Worm (Caenorhabditis elegans): ENCODE results near the gene seip-1.
A peak's percentile ranks its signal among the peaks of the same experiment; 100 is the strongest.

Gene seip-1

DNA sequence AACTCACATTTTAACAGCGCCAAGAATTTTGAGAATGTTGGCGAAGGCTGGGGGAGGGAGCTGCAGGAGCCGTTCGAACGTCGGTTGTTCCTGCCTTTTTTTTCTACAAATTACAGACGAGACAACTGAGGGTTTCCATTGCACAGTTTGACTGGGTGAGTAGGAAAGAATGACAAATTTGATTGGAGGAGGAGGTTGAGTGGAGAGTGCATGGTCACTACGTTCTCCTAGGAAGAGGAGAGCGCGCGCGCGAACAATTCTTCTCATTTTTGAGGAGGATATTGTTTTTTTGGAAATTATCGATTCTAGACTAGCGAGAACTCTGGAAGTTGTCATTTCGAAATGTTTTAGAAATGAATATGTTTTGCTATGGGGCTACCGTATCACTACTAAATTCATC lies 18.3 kb downstream of the seip-1 start, which contains the start of gene dhs-17:
Gene dhs-17, minus strand, starts transcription at position 101 of the 400 bp plus-strand sequence.
- TF ChIP-seq tbx-7 (tag; optimal IDR thresholded peaks at IDR 0.05) (no peak), ets-4 (tag; optimal IDR thresholded peaks at IDR 0.05) (no peak), sdc-2 (tag; optimal IDR thresholded peaks at IDR 0.05) (no peak), pax-1 (tag; optimal IDR thresholded peaks at IDR 0.05) (no peak), ceh-45 (GFP tag; IDR thresholded peaks at IDR 0.05) (no peak), gmeb-2 (tag; optimal IDR thresholded peaks at IDR 0.05) (no peak), ceh-2 (tag; optimal IDR thresholded peaks at IDR 0.05) (no peak), pat-9 (tag; optimal IDR thresholded peaks at IDR 0.05) (no peak), ttx-3 (tag; optimal IDR thresholded peaks at IDR 0.05) (no peak), mec-3 (tag; optimal IDR thresholded peaks at IDR 0.05; ENCODE audit: borderline replicate concordance) (no peak), che-1 (tag; optimal IDR thresholded peaks at IDR 0.05) (no peak), ahr-1 (tag; optimal IDR thresholded peaks at IDR 0.05) (no peak), fkh-6 (tag; optimal IDR thresholded peaks at IDR 0.05) (no peak), ceh-30 (tag; optimal IDR thresholded peaks at IDR 0.05) (no peak), odd-2 (tag; optimal IDR thresholded peaks at IDR 0.05) (no peak), hlh-6 (tag; optimal IDR thresholded peaks at IDR 0.05) (no peak), hlh-15 (tag; optimal IDR thresholded peaks at IDR 0.05) (no peak), unc-55 (GFP tag; optimal IDR thresholded peaks at IDR 0.05) (no peak), ceh-31 (tag; optimal IDR thresholded peaks at IDR 0.05) (no peak)

DNA sequence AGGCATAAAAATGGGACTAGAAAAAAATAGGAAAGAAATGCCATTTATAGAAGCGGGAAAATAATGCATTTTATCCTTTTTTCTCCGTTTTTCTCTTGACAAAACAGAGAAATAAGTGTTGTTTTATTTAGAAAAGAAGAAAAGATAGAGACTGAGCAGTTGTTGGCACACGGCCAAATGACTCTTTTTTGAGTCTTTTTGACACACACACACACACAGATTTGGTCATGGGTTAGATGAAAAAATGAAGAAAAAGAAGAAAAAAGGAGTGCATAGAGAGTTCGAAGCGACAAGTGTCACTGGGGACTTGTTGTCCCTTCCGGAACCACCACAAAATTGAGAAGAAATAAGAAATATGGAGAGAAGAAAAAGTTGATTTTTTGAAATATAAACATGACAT lies 19.5 kb downstream of the seip-1 start:
- no peak for TF ChIP-seq ceh-18 (tag; optimal IDR thresholded peaks at IDR 0.05)
- TF ChIP-seq unc-42 (tag; optimal IDR thresholded peaks at IDR 0.05), result peak; percentile 29

DNA sequence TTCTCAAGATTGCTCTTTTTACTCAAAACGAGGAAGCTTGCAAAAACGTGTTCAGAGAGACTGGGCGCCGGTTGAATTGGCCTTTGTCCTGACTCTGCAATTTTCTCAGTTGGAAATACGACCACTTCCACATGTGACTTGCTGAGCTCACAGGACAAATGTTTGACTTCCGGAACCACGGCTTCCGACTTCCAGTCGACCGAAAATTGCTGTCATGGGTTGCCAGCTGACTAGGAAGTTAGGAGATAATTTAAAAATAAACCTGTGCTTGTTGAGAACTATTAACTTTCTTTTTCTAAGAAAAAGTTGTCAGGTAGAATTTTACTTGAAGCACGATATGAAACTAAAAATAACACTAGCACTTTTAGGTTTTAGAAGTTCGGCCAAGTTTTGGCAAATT lies 21.5 kb downstream of the seip-1 start:
- TF ChIP-seq mec-3 (tag; optimal IDR thresholded peaks at IDR 0.05; ENCODE audit: borderline replicate concordance) (no peak), fax-1 (tag; optimal IDR thresholded peaks at IDR 0.05) (no peak), sdc-2 (tag; optimal IDR thresholded peaks at IDR 0.05) (no peak), zip-5 (tag; optimal IDR thresholded peaks at IDR 0.05) (no peak), K02D7.2 (tag; optimal IDR thresholded peaks at IDR 0.05) (no peak), nfya-1 (tag; optimal IDR thresholded peaks at IDR 0.05) (no peak), ceh-6 (GFP tag; optimal IDR thresholded peaks at IDR 0.05) (no peak), pag-3 (tag; optimal IDR thresholded peaks at IDR 0.05; ENCODE audit: borderline replicate concordance) (no peak), ceh-22 (tag; optimal IDR thresholded peaks at IDR 0.05) (no peak), ahr-1 (tag; optimal IDR thresholded peaks at IDR 0.05) (no peak)

DNA sequence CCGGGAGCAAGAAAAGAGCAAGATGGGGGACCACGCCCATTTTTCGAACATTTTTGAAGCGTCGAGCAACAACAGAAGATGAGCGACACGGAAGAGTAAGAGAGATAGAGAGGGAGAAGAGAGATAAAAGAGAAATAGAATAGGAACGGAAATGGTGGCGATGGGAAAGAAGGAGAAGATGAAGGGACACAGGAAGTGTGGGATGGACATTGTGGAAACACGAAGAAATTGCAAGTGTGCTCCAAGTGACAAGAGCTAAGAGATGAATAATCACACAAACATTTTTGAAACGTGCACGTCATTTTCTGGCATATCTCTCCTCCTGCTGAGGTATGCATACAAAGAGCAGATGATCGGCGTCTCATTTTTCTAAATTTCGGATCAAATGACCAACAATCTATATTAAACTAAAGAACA lies 22.5 kb downstream of the seip-1 start:
- TF ChIP-seq elt-4 (tag; optimal IDR thresholded peaks at IDR 0.05) (no peak), nhr-11 (tag; optimal IDR thresholded peaks at IDR 0.05) (no peak), dmd-4 (tag; optimal IDR thresholded peaks at IDR 0.05; ENCODE audit: borderline replicate concordance) (no peak), fkh-10 (GFP tag; optimal IDR thresholded peaks at IDR 0.05) (no peak), ama-1 (optimal IDR thresholded peaks at IDR 0.05) (no peak), K09A11.1 (tag; optimal IDR thresholded peaks at IDR 0.05; ENCODE audit: insufficient read depth) (no peak), elt-2 (tag; optimal IDR thresholded peaks at IDR 0.05) (no peak), ceh-24 (tag; optimal IDR thresholded peaks at IDR 0.05) (no peak), sox-2 (GFP tag; IDR thresholded peaks at IDR 0.05) (no peak), pag-3 (tag; optimal IDR thresholded peaks at IDR 0.05; ENCODE audit: borderline replicate concordance) (no peak), fax-1 (tag; optimal IDR thresholded peaks at IDR 0.05) (no peak), C08G9.2 (tag; optimal IDR thresholded peaks at IDR 0.05) (peak; percentile 32), nhr-232 (tag; optimal IDR thresholded peaks at IDR 0.05) (no peak), ahr-1 (tag; optimal IDR thresholded peaks at IDR 0.05) (no peak), ceh-48 (tag; optimal IDR thresholded peaks at IDR 0.05) (no peak), pqm-1 (tag; optimal IDR thresholded peaks at IDR 0.05) (no peak), pha-4 (tag; optimal IDR thresholded peaks at IDR 0.05) (no peak), C38D4.7 (GFP tag; optimal IDR thresholded peaks at IDR 0.05) (no peak), dve-1 (tag; optimal IDR thresholded peaks at IDR 0.05) (no peak), hlh-30 (tag; optimal IDR thresholded peaks at IDR 0.05; ENCODE audit: insufficient read depth) (no peak), unc-42 (tag; optimal IDR thresholded peaks at IDR 0.05) (peak; percentile 24), pha-2 (tag; optimal IDR thresholded peaks at IDR 0.05) (no peak), pros-1 (tag; optimal IDR thresholded peaks at IDR 0.05) (no peak), ceh-6 (GFP tag; optimal IDR thresholded peaks at IDR 0.05) (no peak), sox-4 (tag; optimal IDR thresholded peaks at IDR 0.05) (no peak), pat-9 (tag; optimal IDR thresholded peaks at IDR 0.05) (no peak), hlh-8 (tag; optimal IDR thresholded peaks at IDR 0.05) (no peak)

All from whole organism, late embryonic.